Fruit fly (Drosophila melanogaster): ENCODE measurements around the gene CG7573.

CG7573 gene

dm6 chr3L:11306145-11307031, 5.2 kb upstream of the CG7573 start (continued):
- TF ChIP-seq CG11504 (tag; optimal IDR thresholded peaks at IDR 0.05) (peak; percentile 48), Atf6 (GFP tag; IDR thresholded peaks at IDR 0.05) (peak; percentile 5; the same call in 1 of the 2 replicates), CG18262 (tag; optimal IDR thresholded peaks at IDR 0.05) (peak; percentile 51), CG43689 (GFP tag; IDR thresholded peaks at IDR 0.05) (no peak), CG10321 (GFP tag; IDR thresholded peaks at IDR 0.05) (no peak), E2f1 (GFP tag; IDR thresholded peaks at IDR 0.05) (no peak), hkb (optimal IDR thresholded peaks at IDR 0.05) (no peak), hkb (GFP tag; IDR thresholded peaks at IDR 0.05) (0 out of 2 replicates have a peak, but pooled peaks have one; percentile 26), CHES-1-like (GFP tag; optimal IDR thresholded peaks at IDR 0.05) (peak; percentile 0), CG34422 (GFP tag; IDR thresholded peaks at IDR 0.05) (no peak), Hey (tag; optimal IDR thresholded peaks at IDR 0.05) (no peak), dpn (GFP tag; optimal IDR thresholded peaks at IDR 0.05) (peak in 1 of 2 experiments; percentile 11), CG8924 (tag; optimal IDR thresholded peaks at IDR 0.05) (peak; percentile 22), CG8281 (tag; optimal IDR thresholded peaks at IDR 0.05) (no peak), Ssrp (tag; optimal IDR thresholded peaks at IDR 0.05) (peak; percentile 27), CG15601 (tag; optimal IDR thresholded peaks at IDR 0.05) (no peak), CG32772 (GFP tag; IDR thresholded peaks at IDR 0.05) (peak; percentile 31; the same call in 1 of the 2 replicates), CG8290 (GFP tag; optimal IDR thresholded peaks at IDR 0.05) (no peak), CG8290 (tag; optimal IDR thresholded peaks at IDR 0.05) (peak in 1 of 2 experiments; percentile 54), ab (GFP tag; optimal IDR thresholded peaks at IDR 0.05) (no peak), ato (GFP tag; IDR thresholded peaks at IDR 0.05; ENCODE audit: partially characterized antibody) (no peak), CG32532 (GFP tag; IDR thresholded peaks at IDR 0.05) (peak; percentile 43; the same call in 1 of the 2 replicates), Meics (GFP tag; optimal IDR thresholded peaks at IDR 0.05) (peak; percentile 19), CG4820 (GFP tag; optimal IDR thresholded peaks at IDR 0.05) (no peak), CG10431 (GFP tag; optimal IDR thresholded peaks at IDR 0.05) (no peak), Sox102F (GFP tag; optimal IDR thresholded peaks at IDR 0.05) (peak; percentile 25), stc (GFP tag; IDR thresholded peaks at IDR 0.05) (0 out of 2 replicates have a peak, but pooled peaks have one; percentile 13), fd96Cb (tag; optimal IDR thresholded peaks at IDR 0.05) (peak; percentile 18), Atf-2 (GFP tag; optimal IDR thresholded peaks at IDR 0.05) (no peak), inv (GFP tag; IDR thresholded peaks at IDR 0.05; ENCODE audit: partially characterized antibody) (no peak), sisA (GFP tag; IDR thresholded peaks at IDR 0.05) (peak; percentile 27; the same call in 1 of the 2 replicates), al (GFP tag; IDR thresholded peaks at IDR 0.05) (peak; percentile 25; the same call in 1 of the 2 replicates), CG14441 (GFP tag; IDR thresholded peaks at IDR 0.05) (peak; percentile 28; the same call in 1 of the 2 replicates), pita (GFP tag; optimal IDR thresholded peaks at IDR 0.05) (no peak), CG13775 (GFP tag; optimal IDR thresholded peaks at IDR 0.05) (peak; percentile 40), MBD-R2 (GFP tag; IDR thresholded peaks at IDR 0.05) (no peak), Sry-β (GFP tag; optimal IDR thresholded peaks at IDR 0.05) (no peak), tll (GFP tag; optimal IDR thresholded peaks at IDR 0.05) (no peak)

- TF ChIP-seq CG10274 (GFP tag; optimal IDR thresholded peaks at IDR 0.05) (peak; percentile 1), crol (GFP tag; IDR thresholded peaks at IDR 0.05) (peak; percentile 57), ac (GFP tag; optimal IDR thresholded peaks at IDR 0.05) (no peak), odd (GFP tag; optimal IDR thresholded peaks at IDR 0.05) (no peak), Doc2 (GFP tag; IDR thresholded peaks at IDR 0.05) (no peak), sens (GFP tag) (peak; percentile 13), CG15696 (tag; optimal IDR thresholded peaks at IDR 0.05) (no peak), chinmo (GFP tag; IDR thresholded peaks at IDR 0.05; ENCODE audit: partially characterized antibody) (0 out of 4 replicates have a peak, but pooled peaks have one; percentile 45), CG13775 (GFP tag; optimal IDR thresholded peaks at IDR 0.05) (no peak), Blimp-1 (GFP tag; optimal IDR thresholded peaks at IDR 0.05) (peak; percentile 84), slou (GFP tag; optimal IDR thresholded peaks at IDR 0.05) (no peak), ftz-f1 (GFP tag; optimal IDR thresholded peaks at IDR 0.05) (no peak), CG9932 (GFP tag; IDR thresholded peaks at IDR 0.05) (peak; percentile 18; the same call in 1 of the 2 replicates), ken (GFP tag; IDR thresholded peaks at IDR 0.05) (peak; percentile 32; the same call in 1 of the 3 replicates)
These were observed 4.6 kb upstream of the CG7573 start for dm6 chr3L:11307032-11307356.

All from whole organism, embryonic.